Worm (Caenorhabditis elegans): ENCODE measurements around the gene utx-1.

DNA sequence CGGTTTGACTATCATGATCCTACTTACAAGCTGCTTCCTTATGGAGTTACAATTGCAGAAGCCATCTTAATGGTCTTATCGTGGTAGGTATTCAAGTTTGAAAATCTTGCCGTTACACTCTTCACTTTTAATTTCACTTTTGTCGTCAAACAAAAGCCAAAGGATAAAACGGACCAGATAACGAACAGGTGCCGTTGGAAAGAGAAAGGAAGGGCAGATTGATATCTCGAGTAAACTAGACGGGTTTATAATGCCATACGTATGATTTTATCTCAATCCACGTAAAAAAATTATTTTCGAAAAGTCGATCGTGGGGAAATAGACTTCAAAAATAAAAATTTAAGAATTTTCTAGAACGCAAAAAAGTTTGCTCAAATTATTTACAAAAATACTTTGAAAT, 2.9 kb upstream of the utx-1 start:
- TF ChIP-seq sea-1 (GFP tag; conservative IDR thresholded peaks at IDR 0.05) (no peak), B0310.2 (tag; optimal IDR thresholded peaks at IDR 0.05) (no peak), tbx-37 (GFP tag; conservative IDR thresholded peaks at IDR 0.05) (no peak), pes-1 (GFP tag; IDR thresholded peaks at IDR 0.05) (no peak), hmg-4 (GFP tag; optimal IDR thresholded peaks at IDR 0.05) (no peak), flt-1 (GFP tag; IDR thresholded peaks at IDR 0.05) (no peak), ama-1 (optimal IDR thresholded peaks at IDR 0.05) (no peak), hmbx-1 (tag; optimal IDR thresholded peaks at IDR 0.05) (no peak), ceh-13 (GFP tag; optimal IDR thresholded peaks at IDR 0.05) (no peak), ceh-36 (tag; optimal IDR thresholded peaks at IDR 0.05) (no peak), tra-4 (tag; optimal IDR thresholded peaks at IDR 0.05) (no peak), scrt-1 (GFP tag; IDR thresholded peaks at IDR 0.05) (no peak)
